Worm (Caenorhabditis elegans): ENCODE results near the gene nspa-8.
"Not testable (repeated sequence)": the region's sequence is repeated elsewhere in the genome, so short reads cannot be mapped to it uniquely, and the experiment has no call there.

The nspa-8 gene

DNA sequence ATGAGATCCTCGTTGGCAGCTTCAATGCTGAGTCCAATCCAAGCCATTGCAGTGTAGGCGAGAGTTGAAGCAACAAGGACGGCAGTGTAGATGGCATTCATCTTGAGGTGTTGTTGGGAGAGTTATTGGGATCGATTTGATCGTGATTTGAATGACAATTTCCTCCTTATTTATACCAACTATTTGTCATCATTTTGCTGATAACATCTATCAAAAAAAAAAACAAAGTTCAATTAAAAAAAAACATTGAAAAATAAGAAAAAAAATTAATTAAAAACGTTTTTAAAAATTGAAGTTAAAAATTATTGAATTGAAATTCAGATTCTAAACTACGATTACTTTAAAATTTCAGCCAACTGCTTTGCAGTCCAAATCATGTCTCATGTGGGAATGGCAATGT is at the start of gene nspa-8:
TSS of gene nspa-8 (minus strand) at position 101 of the 400 bp plus-strand sequence.
- TF ChIP-seq unc-62 (GFP tag; optimal IDR thresholded peaks at IDR 0.05); T26A5.8 (tag; optimal IDR thresholded peaks at IDR 0.05); rcor-1 (GFP tag; IDR thresholded peaks at IDR 0.05): not testable (repeated sequence)

DNA sequence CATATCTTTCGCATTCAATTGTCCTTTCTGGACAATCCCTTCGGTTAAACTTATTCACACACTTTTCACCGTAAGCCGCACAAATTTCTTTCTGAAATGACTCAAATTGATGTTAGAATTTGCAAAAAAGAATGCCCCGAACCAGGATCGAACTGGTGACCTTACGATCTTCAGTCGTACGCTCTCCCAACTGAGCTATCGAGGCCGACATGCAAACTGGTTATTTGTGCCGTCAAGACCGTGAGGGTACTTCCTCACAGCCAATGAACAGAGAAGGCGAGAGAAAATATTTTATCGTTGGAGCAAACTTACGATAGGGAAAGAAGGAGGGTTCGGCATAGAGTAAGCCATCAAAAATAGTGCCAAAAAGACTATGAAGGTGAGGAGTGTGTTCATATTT is 49.4 kb upstream of the nspa-8 start:
- TF ChIP-seq ceh-27 (GFP tag; optimal IDR thresholded peaks at IDR 0.05) (peak; percentile 23), ceh-79 (tag; optimal IDR thresholded peaks at IDR 0.05) (no peak), F52B5.7 (tag; optimal IDR thresholded peaks at IDR 0.05) (no peak), rec-8 (tag; optimal IDR thresholded peaks at IDR 0.05) (peak; percentile 10 to 31), F33H1.4 (GFP tag; IDR thresholded peaks at IDR 0.05) (peak; percentile 26; the same call in 1 of the 2 replicates), F55B11.4 (tag; optimal IDR thresholded peaks at IDR 0.05; ENCODE audit: borderline replicate concordance, insufficient read depth) (no peak), snpc-3.4 (tag; optimal IDR thresholded peaks at IDR 0.05) (peak; percentile 96), snpc-4 (GFP tag; optimal IDR thresholded peaks at IDR 0.05) (peak; percentile 96), snpc-4 (tag; optimal IDR thresholded peaks at IDR 0.05) (peak; percentile 97 to 99 (median 98)), lin-40 (tag; optimal IDR thresholded peaks at IDR 0.05) (no peak), let-607 (tag; optimal IDR thresholded peaks at IDR 0.05) (peak in 1 of 2 experiments; percentile 6), mcd-1 (GFP tag; IDR thresholded peaks at IDR 0.05) (peak; percentile 64), attf-6 (GFP tag; IDR thresholded peaks at IDR 0.05) (peak; percentile 67), snpc-1.1 (tag; optimal IDR thresholded peaks at IDR 0.05; ENCODE audit: insufficient read depth) (peak; percentile 97), ztf-25 (GFP tag; IDR thresholded peaks at IDR 0.05) (0 out of 2 replicates have a peak, but pooled peaks have one; percentile 62), ceh-100 (GFP tag; IDR thresholded peaks at IDR 0.05) (0 out of 2 replicates have a peak, but pooled peaks have one; percentile 34), chd-7 (tag; optimal IDR thresholded peaks at IDR 0.05) (no peak), ztf-3 (GFP tag; optimal IDR thresholded peaks at IDR 0.05) (no peak), nfyb-1 (GFP tag; IDR thresholded peaks at IDR 0.05) (peak; percentile 76), bed-2 (GFP tag; IDR thresholded peaks at IDR 0.05) (no peak), madf-8 (GFP tag; conservative IDR thresholded peaks at IDR 0.05) (no peak), ceh-58 (GFP tag; IDR thresholded peaks at IDR 0.05) (no peak), tbp1 (GFP tag; optimal IDR thresholded peaks at IDR 0.05) (peak; percentile 100), egrh-3 (GFP tag; IDR thresholded peaks at IDR 0.05) (no peak), Y56A3A.18 (GFP tag; IDR thresholded peaks at IDR 0.05) (peak; percentile 44; the same call in 1 of the 2 replicates), hmg-1.2 (GFP tag; IDR thresholded peaks at IDR 0.05) (peak; percentile 66), him-1 (tag; optimal IDR thresholded peaks at IDR 0.05) (peak; percentile 86), dpff-1 (tag; optimal IDR thresholded peaks at IDR 0.05) (no peak), ccch-3 (GFP tag; optimal IDR thresholded peaks at IDR 0.05) (no peak), ZK185.1 (tag; optimal IDR thresholded peaks at IDR 0.05; ENCODE audit: poor library complexity, severe bottlenecking) (peak; percentile 53), atf-7 (tag; optimal IDR thresholded peaks at IDR 0.05) (peak; percentile 19), ekl-4 (GFP tag; IDR thresholded peaks at IDR 0.05) (0 out of 2 replicates have a peak, but pooled peaks have one; percentile 48), hsf-1 (GFP tag; IDR thresholded peaks at IDR 0.05) (peak; percentile 65; the same call in 1 of the 2 replicates), lin-54 (GFP tag; optimal IDR thresholded peaks at IDR 0.05) (peak; percentile 56), K12H6.12 (tag; optimal IDR thresholded peaks at IDR 0.05) (no peak), nhr-90 (tag; optimal IDR thresholded peaks at IDR 0.05) (peak; percentile 2), dox-1 (GFP tag; IDR thresholded peaks at IDR 0.05) (peak; percentile 62), rpc-1 (optimal IDR thresholded peaks at IDR 0.05) (peak; percentile 67), rpc-1 (tag; optimal IDR thresholded peaks at IDR 0.05) (peak; percentile 69), B0261.1 (tag; optimal IDR thresholded peaks at IDR 0.05) (peak; percentile 86), F23B12.7 (tag; optimal IDR thresholded peaks at IDR 0.05; ENCODE audit: insufficient read depth) (peak; percentile 42), cebp-2 (GFP tag; IDR thresholded peaks at IDR 0.05) (0 out of 2 replicates have a peak, but pooled peaks have one; percentile 56), D2030.7 (GFP tag; IDR thresholded peaks at IDR 0.05) (peak; percentile 40)
